Fruit fly (Drosophila melanogaster): ENCODE data around the gene CG8010.

CG8010 gene

DNA sequence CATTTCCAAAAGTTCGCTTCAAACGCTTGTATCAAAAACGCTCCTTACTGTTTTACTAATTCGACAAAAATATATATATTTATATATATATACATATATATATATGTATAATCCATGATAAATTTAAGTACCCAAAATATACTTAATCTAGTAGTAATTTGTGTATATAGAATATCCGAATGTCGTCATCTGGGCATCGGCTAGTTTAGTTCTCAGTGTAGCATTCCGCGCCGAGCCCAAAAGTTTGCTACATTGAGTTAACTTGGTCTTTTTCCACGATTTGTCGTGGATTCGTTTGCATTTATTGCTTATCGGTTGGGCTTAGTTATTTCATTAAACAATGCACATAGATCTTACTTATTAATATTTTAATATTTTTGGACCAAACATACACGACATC is 12.6 kb upstream of the CG8010 start (continued):
- peak; percentile 5 for TF ChIP-seq CG12219 (GFP tag; optimal IDR thresholded peaks at IDR 0.05)
- TF ChIP-seq Ets97D (GFP tag; optimal IDR thresholded peaks at IDR 0.05) = no peak
- TF ChIP-seq CG17359 (tag; optimal IDR thresholded peaks at IDR 0.05) = peak; percentile 51
- TF ChIP-seq Hr39 (optimal IDR thresholded peaks at IDR 0.05) = no peak
- TF ChIP-seq phol (tag; optimal IDR thresholded peaks at IDR 0.05) = peak; percentile 31
- TF ChIP-seq ind (GFP tag; optimal IDR thresholded peaks at IDR 0.05) = peak; percentile 46
- peak; percentile 40 for TF ChIP-seq bcd (GFP tag; optimal IDR thresholded peaks at IDR 0.05)
- TF ChIP-seq unpg (GFP tag; optimal IDR thresholded peaks at IDR 0.05) = peak; percentile 53
- TF ChIP-seq CG9932 (GFP tag; IDR thresholded peaks at IDR 0.05) = peak; percentile 34; the same call in 1 of the 2 replicates
- peak; percentile 44 for TF ChIP-seq CG2120 (GFP tag; optimal IDR thresholded peaks at IDR 0.05)
- TF ChIP-seq CG11456 (GFP tag; IDR thresholded peaks at IDR 0.05) = no peak; the same call in 2 of the 3 replicates
- peak; percentile 26 for TF ChIP-seq grau (tag; optimal IDR thresholded peaks at IDR 0.05)
- peak; percentile 1 for TF ChIP-seq CG4424 (GFP tag; optimal IDR thresholded peaks at IDR 0.05)
- TF ChIP-seq CG14014 (GFP tag; IDR thresholded peaks at IDR 0.05) = 0 out of 2 replicates have a peak, but pooled peaks have one; percentile 22
- peak; percentile 27 for TF ChIP-seq CG7839 (tag; optimal IDR thresholded peaks at IDR 0.05)
- no peak for TF ChIP-seq hkb (optimal IDR thresholded peaks at IDR 0.05)
- TF ChIP-seq hkb (GFP tag; IDR thresholded peaks at IDR 0.05) = 0 out of 2 replicates have a peak, but pooled peaks have one; percentile 34
- TF ChIP-seq pita (GFP tag; optimal IDR thresholded peaks at IDR 0.05) = no peak
- no peak for TF ChIP-seq chinmo (GFP tag; IDR thresholded peaks at IDR 0.05; ENCODE audit: partially characterized antibody)
- TF ChIP-seq Xbp1 (GFP tag; optimal IDR thresholded peaks at IDR 0.05) = peak; percentile 35
- TF ChIP-seq Oli (tag; optimal IDR thresholded peaks at IDR 0.05) = peak; percentile 40
- TF ChIP-seq Sox102F (GFP tag; optimal IDR thresholded peaks at IDR 0.05) = no peak
- TF ChIP-seq Oaz (GFP tag; IDR thresholded peaks at IDR 0.05) = no peak
- TF ChIP-seq fu2 (GFP tag; optimal IDR thresholded peaks at IDR 0.05) = no peak
- no peak for TF ChIP-seq lbe (GFP tag; optimal IDR thresholded peaks at IDR 0.05)
- TF ChIP-seq repo (GFP tag; optimal IDR thresholded peaks at IDR 0.05) = no peak
- no peak for TF ChIP-seq CG8944 (GFP tag; optimal IDR thresholded peaks at IDR 0.05)
- peak in 1 of 2 experiments; percentile 42 for TF ChIP-seq bsh (GFP tag; optimal IDR thresholded peaks at IDR 0.05)
- no peak for TF ChIP-seq CG4730 (GFP tag; IDR thresholded peaks at IDR 0.05)
- peak; percentile 45 for TF ChIP-seq HHEX (GFP tag; optimal IDR thresholded peaks at IDR 0.05)
- 0 out of 2 replicates have a peak, but pooled peaks have one; percentile 23 for TF ChIP-seq HLH3B (GFP tag; IDR thresholded peaks at IDR 0.05)
- TF ChIP-seq CG7987 (GFP tag; optimal IDR thresholded peaks at IDR 0.05) = no peak
- TF ChIP-seq zfh1 (GFP tag; IDR thresholded peaks at IDR 0.05) = peak; percentile 50; the same call in 1 of the 3 replicates
- peak in 1 of 2 experiments; percentile 41 for TF ChIP-seq Hr51 (GFP tag; optimal IDR thresholded peaks at IDR 0.05)
- TF ChIP-seq gcm (GFP tag; optimal IDR thresholded peaks at IDR 0.05) = no peak
- peak; percentile 26 for TF ChIP-seq CG15514 (GFP tag; optimal IDR thresholded peaks at IDR 0.05)
- peak; percentile 22 for TF ChIP-seq caup (GFP tag; optimal IDR thresholded peaks at IDR 0.05; ENCODE audit: severe bottlenecking)
- TF ChIP-seq CG10979 (tag; optimal IDR thresholded peaks at IDR 0.05) = peak; percentile 3
- peak; percentile 28; the same call in 1 of the 4 replicates for TF ChIP-seq Gug (GFP tag; IDR thresholded peaks at IDR 0.05)
- no peak for TF ChIP-seq CG2129 (GFP tag; IDR thresholded peaks at IDR 0.05; ENCODE audit: partially characterized antibody)
- no peak for TF ChIP-seq bbx (GFP tag; IDR thresholded peaks at IDR 0.05; ENCODE audit: partially characterized antibody)
- no peak for TF ChIP-seq ab (GFP tag; optimal IDR thresholded peaks at IDR 0.05)
- no peak for TF ChIP-seq Spps (tag; optimal IDR thresholded peaks at IDR 0.05)
- peak; percentile 3 for TF ChIP-seq Fer1 (GFP tag; optimal IDR thresholded peaks at IDR 0.05)
- peak; percentile 18 for TF ChIP-seq az2 (GFP tag; optimal IDR thresholded peaks at IDR 0.05)
- no peak for TF ChIP-seq Dp (GFP tag; optimal IDR thresholded peaks at IDR 0.05)
- TF ChIP-seq CG11504 (tag; optimal IDR thresholded peaks at IDR 0.05) = no peak
- TF ChIP-seq CG13775 (GFP tag; optimal IDR thresholded peaks at IDR 0.05) = peak; percentile 24
- TF ChIP-seq CG1832 (GFP tag; optimal IDR thresholded peaks at IDR 0.05) = no peak
- TF ChIP-seq Mad (GFP tag; optimal IDR thresholded peaks at IDR 0.05) = no peak
